Worm (Caenorhabditis elegans) whole organism, L4 larva: ENCODE measurements around the gene idpc-2.

Experiments
- D1046.2 ChIP-seq: fragments of 200-800 bp; sonication (Bioruptor generic); IDR thresholded peaks from 2 replicates; pipeline ENCODE4 v1.3.6; 2022; ENCODE audit warnings: missing genetic modification characterization, missing compliant biosample characterization
- T20F7.1 ChIP-seq: fragments of 200-800 bp; sonication (Bioruptor generic); optimal IDR thresholded peaks from 2 replicates; lab custom pipeline; 2018; ENCODE audit warnings: mild to moderate bottlenecking, missing genetic modification characterization, missing compliant biosample characterization
- T26A8.4 ChIP-seq: fragments of 200-800 bp; sonication (Bioruptor generic); IDR thresholded peaks from 2 replicates; pipeline ENCODE4 v1.3.6; 2022; ENCODE audit warnings: missing genetic modification characterization, missing compliant biosample characterization
- aha-1 ChIP-seq: fragments of 150-350 bp; peaks from one replicate; lab custom pipeline; 2014; ENCODE audit warnings: missing biosample characterization, missing genetic modification characterization
- aly-2 ChIP-seq: sonication (generic microtip); optimal IDR thresholded peaks from 2 replicates; lab custom pipeline; 2018; ENCODE audit warnings: missing biosample characterization, missing genetic modification characterization
- attf-4 ChIP-seq: sonication (generic microtip); optimal IDR thresholded peaks from 3 replicates; lab custom pipeline; 2017; ENCODE audit warnings: missing biosample characterization, missing genetic modification characterization
- ceh-20 ChIP-seq: fragments of 200-800 bp; sonication (Bioruptor generic); IDR thresholded peaks from 2 replicates; pipeline ENCODE4 v1.3.6; 2022; ENCODE audit warnings: missing genetic modification reagents, missing genetic modification characterization, missing compliant biosample characterization
- ceh-82 ChIP-seq: sonication (generic microtip); optimal IDR thresholded peaks from 2 replicates; lab custom pipeline; 2017; ENCODE audit warnings: missing biosample characterization, missing genetic modification characterization
- cey-2 ChIP-seq: sonication (generic microtip); optimal IDR thresholded peaks from 3 replicates; lab custom pipeline; 2017; ENCODE audit warnings: missing genetic modification characterization, mild to moderate bottlenecking, missing compliant biosample characterization, antibody characterized with exemption, borderline replicate concordance; ENCODE audit not compliant: insufficient read depth
- daf-12 ChIP-seq: fragments of 150-350 bp; optimal IDR thresholded peaks from 2 replicates; lab custom pipeline; 2014; ENCODE audit warnings: missing biosample characterization, missing genetic modification reagents, missing genetic modification characterization
- daf-16 ChIP-seq, 3 experiments: sonication (generic microtip); optimal IDR thresholded peaks; 2 replicates each; lab custom pipeline; 2016 to 2017; ENCODE audit warnings: missing genetic modification characterization in 3 of 3, missing genetic modification reagents in 3 of 3, mild to moderate bottlenecking in 2 of 3, missing compliant biosample characterization in 2 of 3, missing biosample characterization in 1 of 3, moderate library complexity in 1 of 3
- dmd-6 ChIP-seq: fragments of 200-800 bp; sonication (Bioruptor generic); IDR thresholded peaks from 2 replicates; pipeline ENCODE4 v1.3.6; 2022; ENCODE audit warnings: missing genetic modification reagents, missing genetic modification characterization, missing compliant biosample characterization
- dmd-9 ChIP-seq: fragments of 200-800 bp; sonication (Bioruptor generic); IDR thresholded peaks from 2 replicates; pipeline ENCODE4 v1.3.6; 2022; ENCODE audit warnings: missing genetic modification reagents, missing genetic modification characterization, missing compliant biosample characterization
- dpl-1 ChIP-seq: fragments of 150-350 bp; optimal IDR thresholded peaks from 2 replicates; lab custom pipeline; 2014; ENCODE audit warnings: missing biosample characterization, missing genetic modification reagents, missing genetic modification characterization
- duxl-1 ChIP-seq: sonication (generic microtip); optimal IDR thresholded peaks from 2 replicates; lab custom pipeline; 2016; ENCODE audit warnings: mild to moderate bottlenecking, missing genetic modification characterization, moderate library complexity, missing compliant biosample characterization; ENCODE audit not compliant: poor library complexity
- dve-1 ChIP-seq: sonication (generic microtip); optimal IDR thresholded peaks from 2 replicates; lab custom pipeline; 2017; ENCODE audit warnings: antibody characterized with exemption, mild to moderate bottlenecking, missing genetic modification characterization, missing compliant biosample characterization; ENCODE audit not compliant: insufficient read depth
- gei-8 ChIP-seq: fragments of 200-800 bp; sonication (Bioruptor generic); optimal IDR thresholded peaks from 2 replicates; lab custom pipeline; 2018; ENCODE audit warnings: mild to moderate bottlenecking, missing genetic modification characterization, missing compliant biosample characterization
- hif-1 ChIP-seq, 2 experiments: sonication (generic microtip); optimal IDR thresholded peaks; 2 replicates each; lab custom pipeline; 2016 to 2017; ENCODE audit warnings: missing compliant biosample characterization in 2 of 2, missing genetic modification characterization in 2 of 2, missing genetic modification reagents in 2 of 2, missing genotype in 2 of 2, mild to moderate bottlenecking in 1 of 2
- hlh-11 ChIP-seq: fragments of 200-800 bp; sonication (Bioruptor generic); optimal IDR thresholded peaks from 2 replicates; lab custom pipeline; 2018; ENCODE audit warnings: mild to moderate bottlenecking, missing genetic modification characterization, missing compliant biosample characterization
- hlh-30 ChIP-seq: sonication (generic microtip); optimal IDR thresholded peaks from 2 replicates; lab custom pipeline; 2017; ENCODE audit warnings: antibody characterized with exemption, mild to moderate bottlenecking, missing genetic modification characterization, missing compliant biosample characterization; ENCODE audit not compliant: insufficient read depth
- jun-1 ChIP-seq: fragments of 150-350 bp; optimal IDR thresholded peaks from 2 replicates; lab custom pipeline; 2014; ENCODE audit warnings: missing biosample characterization, missing genetic modification reagents, missing genetic modification characterization
- lim-7 ChIP-seq: fragments of 200-800 bp; sonication (Bioruptor generic); IDR thresholded peaks from 2 replicates; pipeline ENCODE4 v1.3.6; 2022; ENCODE audit warnings: missing genetic modification characterization, missing compliant biosample characterization
- lin-1 ChIP-seq: fragments of 200-800 bp; sonication (Bioruptor generic); IDR thresholded peaks from 2 replicates; pipeline ENCODE4 v1.3.6; 2022; ENCODE audit warnings: missing genetic modification reagents, missing genetic modification characterization, missing compliant biosample characterization
- lin-13 ChIP-seq: fragments of 150-350 bp; optimal IDR thresholded peaks from 2 replicates; lab custom pipeline; 2014; ENCODE audit warnings: missing biosample characterization, missing genetic modification reagents, missing genetic modification characterization
- lin-29 ChIP-seq: fragments of 200-800 bp; sonication (Bioruptor generic); IDR thresholded peaks from 2 replicates; pipeline ENCODE4 v1.3.6; 2022; ENCODE audit warnings: missing genetic modification reagents, missing genetic modification characterization, missing compliant biosample characterization
- lsy-2 ChIP-seq, 2 experiments: fragments of 150-350 bp in 1 of 2; sonication (generic microtip) in 1 of 2; optimal IDR thresholded peaks; 2 replicates each; lab custom pipeline; 2014 to 2017; ENCODE audit warnings: missing biosample characterization in 2 of 2, missing genetic modification characterization in 2 of 2
- mep-1 ChIP-seq: fragments of 150-350 bp; sonication (generic microtip); optimal IDR thresholded peaks from 3 replicates; lab custom pipeline; 2014; ENCODE audit warnings: missing biosample characterization, missing genetic modification characterization
- mes-2 ChIP-seq: sonication (generic microtip); optimal IDR thresholded peaks from 2 replicates; lab custom pipeline; 2016; ENCODE audit warnings: missing genotype, mild to moderate bottlenecking, missing genetic modification characterization, missing compliant biosample characterization; ENCODE audit not compliant: poor library complexity, severe bottlenecking
- mxl-3 ChIP-seq: fragments of 200-800 bp; sonication (Bioruptor generic); optimal IDR thresholded peaks from 2 replicates; lab custom pipeline; 2018; ENCODE audit warnings: mild to moderate bottlenecking, missing genetic modification characterization, missing compliant biosample characterization
- nhr-10 ChIP-seq: fragments of 150-350 bp; optimal IDR thresholded peaks from 2 replicates; lab custom pipeline; 2014; ENCODE audit warnings: missing biosample characterization, missing genetic modification characterization
- nhr-102 ChIP-seq: sonication (generic microtip); optimal IDR thresholded peaks from 2 replicates; lab custom pipeline; 2016; ENCODE audit warnings: mild to moderate bottlenecking, missing genetic modification characterization, moderate library complexity, missing compliant biosample characterization
- nhr-111 ChIP-seq: fragments of 200-800 bp; sonication (Bioruptor generic); optimal IDR thresholded peaks from 2 replicates; lab custom pipeline; 2018; ENCODE audit warnings: mild to moderate bottlenecking, missing genetic modification characterization, missing compliant biosample characterization
- nhr-28 ChIP-seq: fragments of 150-350 bp; optimal IDR thresholded peaks from 2 replicates; lab custom pipeline; 2014; ENCODE audit warnings: missing biosample characterization, missing genetic modification characterization
- nhr-41 ChIP-seq: fragments of 200-800 bp; sonication (Bioruptor generic); IDR thresholded peaks from 2 replicates; pipeline ENCODE4 v1.3.6; 2022; ENCODE audit warnings: missing genetic modification reagents, missing genetic modification characterization, missing compliant biosample characterization
- nhr-48 ChIP-seq: sonication (generic microtip); optimal IDR thresholded peaks from 2 replicates; lab custom pipeline; 2016; ENCODE audit warnings: mild to moderate bottlenecking, missing genetic modification characterization, missing compliant biosample characterization
- nhr-6 ChIP-seq: fragments of 150-350 bp; optimal IDR thresholded peaks from 2 replicates; lab custom pipeline; 2014; ENCODE audit warnings: missing biosample characterization, missing genetic modification characterization
- nhr-77 ChIP-seq: fragments of 150-350 bp; optimal IDR thresholded peaks from 2 replicates; lab custom pipeline; 2014; ENCODE audit warnings: missing biosample characterization, missing genetic modification characterization
- pha-4 ChIP-seq, 2 experiments: fragments of 150-350 bp in 1 of 2; fragments of 200-800 bp in 1 of 2; sonication (Bioruptor generic) in 1 of 2; IDR thresholded peaks in 1 of 2; optimal IDR thresholded peaks in 1 of 2; 2 replicates each; pipeline versions ENCODE4 v1.3.6 to Lab custom; 2014 to 2022; ENCODE audit warnings: missing genetic modification characterization in 2 of 2, missing genetic modification reagents in 2 of 2, missing biosample characterization in 1 of 2, missing compliant biosample characterization in 1 of 2
- php-3 ChIP-seq: fragments of 200-800 bp; sonication (Bioruptor generic); IDR thresholded peaks from 2 replicates; pipeline ENCODE4 v1.3.6; 2022; ENCODE audit warnings: missing genetic modification reagents, missing genetic modification characterization, missing compliant biosample characterization
- pqm-1 ChIP-seq: sonication (generic microtip); optimal IDR thresholded peaks from 2 replicates; lab custom pipeline; 2017; ENCODE audit warnings: missing biosample characterization, missing genetic modification characterization
- saeg-2 ChIP-seq: fragments of 200-800 bp; sonication (Bioruptor generic); IDR thresholded peaks from 2 replicates; pipeline ENCODE4 v1.3.6; 2022; ENCODE audit warnings: missing genetic modification reagents, missing genetic modification characterization, missing compliant biosample characterization
- skn-1 ChIP-seq: fragments of 150-350 bp; optimal IDR thresholded peaks from 2 replicates; lab custom pipeline; 2014; ENCODE audit warnings: missing biosample characterization, missing genetic modification characterization
- tra-1 ChIP-seq: fragments of 200-800 bp; sonication (Bioruptor generic); IDR thresholded peaks from 2 replicates; pipeline ENCODE4 v1.3.6; 2022; ENCODE audit warnings: missing genetic modification reagents, missing genetic modification characterization, missing compliant biosample characterization
- unc-62 ChIP-seq, 3 experiments: fragments of 150-350 bp in 1 of 3; sonication (generic microtip); optimal IDR thresholded peaks in 2 of 3; peaks in 1 of 3; 1 replicate in 1 of 3; 2 replicates in 2 of 3; lab custom pipeline; 2014 to 2017; ENCODE audit warnings: missing biosample characterization in 3 of 3, missing genetic modification characterization in 3 of 3, missing genetic modification reagents in 3 of 3, missing genotype in 1 of 3
- ztf-11 ChIP-seq: fragments of 150-350 bp; optimal IDR thresholded peaks from 2 replicates; lab custom pipeline; 2014; ENCODE audit warnings: missing biosample characterization, missing genetic modification characterization

idpc-2 gene

DNA sequence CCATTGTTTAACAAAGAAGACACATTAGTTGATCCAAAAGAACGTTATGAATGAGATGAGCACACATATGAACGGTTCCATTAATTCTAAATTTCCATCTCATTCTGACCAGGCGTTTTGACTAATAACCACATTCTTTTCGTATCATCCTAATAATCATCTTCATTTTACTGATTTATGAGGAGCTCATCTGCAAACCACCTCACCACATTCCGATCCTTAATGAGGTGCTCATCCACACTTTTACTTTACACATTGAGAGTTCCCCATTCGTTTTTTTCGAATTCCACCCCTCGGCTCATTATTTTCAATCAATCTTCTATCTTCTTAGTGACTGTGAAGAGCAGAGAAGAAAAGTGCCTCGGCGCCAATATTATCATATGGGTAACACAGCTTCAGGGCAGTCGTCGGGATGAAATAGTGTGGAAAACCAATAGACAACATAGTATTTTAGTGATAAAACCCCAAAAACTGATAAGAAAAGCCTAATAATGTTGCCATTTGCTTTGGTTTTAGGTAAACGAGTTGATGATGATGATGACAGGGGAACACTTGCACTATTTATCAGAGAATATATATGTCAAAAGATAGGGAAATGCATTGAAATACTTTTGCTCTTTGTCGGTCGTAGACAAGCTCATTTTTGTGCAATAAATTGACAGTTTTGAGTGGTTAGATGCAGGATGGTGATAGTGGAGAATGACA, 30.0 kb upstream of the idpc-2 start:
- TF ChIP-seq lin-13 (GFP tag; lab: Kevin White, UChicago) (no peak), ceh-82 (tag; lab: Kevin White, UChicago) (no peak), lsy-2 (tag; optimal IDR thresholded peaks at IDR 0.05; lab: Kevin White, UChicago) (peak in 1 of 2 experiments; percentile 56), lin-29 (GFP tag; lab: Robert Waterston, UW) (no peak), mes-2 (tag; lab: Kevin White, UChicago) (peak; percentile 27), pqm-1 (tag; lab: Kevin White, UChicago) (peak; percentile 99), T20F7.1 (GFP tag; lab: Kevin White, UChicago) (peak; percentile 73), ztf-11 (no peak), php-3 (GFP tag; lab: Robert Waterston, UW) (peak; percentile 99), attf-4 (no peak), dmd-9 (GFP tag; lab: Robert Waterston, UW) (no peak), ceh-20 (GFP tag; lab: Robert Waterston, UW) (peak; percentile 78), lim-7 (GFP tag; lab: Robert Waterston, UW) (no peak), nhr-28 (tag; lab: Kevin White, UChicago) (peak; percentile 77), gei-8 (GFP tag; lab: Kevin White, UChicago) (peak; percentile 92), nhr-77 (peak; percentile 88), lin-1 (GFP tag; lab: Robert Waterston, UW) (peak; percentile 93; the same call in 1 of the 2 replicates), cey-2 (tag; lab: Kevin White, UChicago) (peak; percentile 74), dpl-1 (GFP tag; lab: Kevin White, UChicago) (no peak), daf-12 (tag; lab: Kevin White, UChicago) (no peak), mxl-3 (GFP tag; lab: Kevin White, UChicago) (peak; percentile 42), aly-2 (no peak), nhr-6 (tag; lab: Kevin White, UChicago) (peak; percentile 22), nhr-111 (GFP tag; lab: Kevin White, UChicago) (no peak), daf-16 (GFP tag; optimal IDR thresholded peaks at IDR 0.05; lab: Kevin White, UChicago) (peak in 1 of 2 experiments; percentile 94), daf-16 (tag; optimal IDR thresholded peaks at IDR 0.05; lab: Kevin White, UChicago) (peak; percentile 99), mep-1 (tag; lab: Kevin White, UChicago) (peak; percentile 56), hlh-30 (tag; lab: Kevin White, UChicago) (peak; percentile 40), saeg-2 (GFP tag; lab: Robert Waterston, UW) (0 out of 2 replicates have a peak, but pooled peaks have one; percentile 40), nhr-10 (peak; percentile 55), dve-1 (tag; lab: Kevin White, UChicago) (peak; percentile 96), hlh-11 (peak; percentile 98), unc-62 (GFP tag; optimal IDR thresholded peaks at IDR 0.05 in 1 of 2; lab: Kevin White, UChicago) (peak; percentile 88 to 96), unc-62 (tag; optimal IDR thresholded peaks at IDR 0.05; lab: Kevin White, UChicago) (no peak), tra-1 (peak; percentile 99), nhr-41 (GFP tag; lab: Robert Waterston, UW) (peak; percentile 78; the same call in 1 of the 2 replicates), T26A8.4 (0 out of 2 replicates have a peak, but pooled peaks have one; percentile 35), jun-1 (tag; lab: Kevin White, UChicago) (peak; percentile 64), dmd-6 (peak; percentile 100), duxl-1 (tag; lab: Kevin White, UChicago) (no peak), hif-1 (tag; optimal IDR thresholded peaks at IDR 0.05; lab: Kevin White, UChicago) (peak in 1 of 2 experiments; percentile 37), aha-1 (tag; lab: Kevin White, UChicago) (no peak), D1046.2 (GFP tag; lab: Robert Waterston, UW) (no peak), pha-4 (GFP tag; IDR thresholded peaks at IDR 0.05; lab: Robert Waterston, UW) (peak; percentile 85; the same call in 1 of the 2 replicates), pha-4 (tag; optimal IDR thresholded peaks at IDR 0.05; lab: Kevin White, UChicago) (peak; percentile 23), nhr-102 (tag; lab: Kevin White, UChicago) (peak; percentile 93), nhr-48 (peak; percentile 94), skn-1 (tag; lab: Kevin White, UChicago) (no peak)
- TF ChIP-seq, all 104 proteins: peak for 30
